Fruit fly (Drosophila melanogaster) whole organism, larva: ENCODE results near the gene Bub1.

ENCODE experiments used
- noc ChIP-seq: fragments of 200-800 bp; sonication (Bioruptor generic); optimal IDR thresholded peaks from 3 replicates; lab custom pipeline; 2019; ENCODE audit warnings: missing biosample characterization, mild to moderate bottlenecking, missing genetic modification characterization, moderate library complexity

The Bub1 gene

dm6 chr2L:5291869-5292642 is 13.4 kb downstream of the Bub1 start:
- TF ChIP-seq noc = no peak

DNA sequence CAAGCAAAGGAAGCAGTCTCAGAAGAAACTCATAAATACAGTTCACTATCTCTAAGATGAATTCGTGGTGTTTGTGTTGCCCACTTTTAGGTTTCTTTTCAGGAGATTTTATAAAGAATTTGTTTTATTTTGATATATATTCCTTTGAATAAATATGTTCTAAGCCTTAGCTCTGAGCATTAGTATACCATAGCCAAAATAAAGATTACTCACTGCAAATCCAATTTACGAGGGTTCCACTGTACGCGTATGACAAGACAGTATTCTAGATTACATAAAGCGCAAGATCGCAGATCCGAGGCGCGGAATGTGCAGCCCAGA is 13.9 kb downstream of the Bub1 start:
- no peak for TF ChIP-seq noc

DNA sequence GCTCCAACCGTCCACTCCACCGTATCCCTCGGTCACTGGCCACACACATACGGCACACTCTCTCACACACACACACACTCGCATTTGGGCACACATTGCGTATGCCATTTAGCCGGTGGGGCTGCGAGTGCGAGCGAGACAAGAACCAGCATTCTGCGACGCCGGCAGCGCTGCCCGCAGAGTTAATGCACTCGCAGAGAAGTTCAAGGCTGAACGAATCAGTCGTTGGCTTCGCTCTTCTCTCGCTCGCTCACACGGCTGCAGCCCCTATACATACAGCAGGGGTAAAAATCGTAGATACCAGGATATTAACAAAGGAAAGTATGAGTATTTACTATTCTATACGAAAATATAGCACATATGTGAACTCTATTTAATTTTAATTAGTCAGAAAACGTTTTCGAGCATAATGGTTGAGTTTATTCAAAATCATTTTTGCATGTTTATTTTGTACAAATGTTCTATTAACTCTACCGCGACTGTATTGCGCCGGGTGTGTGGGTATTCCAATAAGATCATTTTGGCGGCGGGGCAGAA is 14.4 kb downstream of the Bub1 start:
- TF ChIP-seq noc = peak; percentile 44

- no peak for TF ChIP-seq noc
Observed at dm6 chr2L:5294392-5295244, 16.0 kb downstream of the Bub1 start.

DNA sequence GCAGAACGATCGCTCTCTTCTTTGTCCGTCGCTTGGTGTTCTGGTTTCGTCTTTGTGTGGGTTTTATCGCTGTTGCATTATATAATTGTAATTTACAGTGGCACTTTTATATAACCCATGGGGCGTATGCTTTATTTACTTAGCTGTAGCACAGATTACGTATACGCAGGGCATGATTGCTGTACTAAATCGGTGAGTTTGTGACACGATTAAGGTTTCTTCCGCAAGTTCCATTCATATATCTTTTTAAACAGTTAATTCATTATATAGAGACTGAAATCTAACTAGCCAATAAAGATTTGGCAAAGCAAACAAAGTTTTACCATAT is 16.5 kb downstream of the Bub1 start:
- TF ChIP-seq noc = no peak

dm6 chr2L:5296672-5297288 is 18.1 kb downstream of the Bub1 start:
- TF ChIP-seq noc = no peak

DNA sequence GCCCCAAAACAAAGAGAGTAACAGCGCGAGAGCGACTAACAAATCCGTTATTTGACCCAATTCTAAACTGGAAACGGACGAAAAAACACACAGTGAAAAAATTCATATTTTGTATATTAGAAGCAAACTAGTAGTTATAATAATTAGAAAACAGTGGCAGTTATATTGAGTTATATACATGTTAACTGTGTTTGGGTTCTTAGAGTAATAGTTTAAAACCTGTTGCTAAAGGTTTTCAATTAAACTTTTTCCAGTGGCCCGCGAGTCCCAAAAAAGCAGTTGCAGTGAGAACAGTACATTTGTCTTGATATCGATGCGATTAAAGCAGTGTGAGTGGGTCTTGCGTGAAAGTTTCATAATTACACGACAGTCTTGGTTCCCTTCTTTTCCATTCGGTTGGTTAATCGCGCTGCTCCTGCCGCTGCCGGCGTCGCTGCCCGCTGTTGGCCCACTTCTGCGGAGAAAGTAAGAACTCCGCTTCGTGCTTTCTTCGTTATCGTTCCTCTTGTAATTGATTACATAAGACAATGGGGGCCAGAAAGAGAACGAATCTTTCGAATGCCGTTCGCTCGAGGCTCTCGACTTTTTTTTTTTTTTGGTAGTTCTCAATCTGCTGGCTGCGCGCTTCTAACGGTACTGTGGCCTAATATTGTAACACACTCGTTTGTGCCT is 18.8 kb downstream of the Bub1 start:
- no peak for TF ChIP-seq noc

DNA sequence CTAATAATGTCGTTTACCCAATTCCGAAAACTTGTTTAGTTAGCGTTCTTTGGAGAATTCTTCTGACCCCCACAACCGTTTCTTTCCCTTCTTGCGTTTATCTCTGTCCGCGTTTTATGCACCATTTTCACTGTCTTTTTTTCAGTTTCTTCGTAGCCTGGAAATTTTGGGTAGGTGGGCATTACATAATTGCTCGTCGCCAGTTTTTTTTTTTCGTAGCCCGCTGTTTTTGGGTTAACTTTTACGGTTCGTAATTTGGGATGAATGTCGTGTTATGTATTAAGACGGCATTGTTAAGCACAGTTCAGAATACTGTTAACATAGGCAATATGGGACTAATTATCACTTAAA is 19.3 kb downstream of the Bub1 start:
- no peak for TF ChIP-seq noc

DNA sequence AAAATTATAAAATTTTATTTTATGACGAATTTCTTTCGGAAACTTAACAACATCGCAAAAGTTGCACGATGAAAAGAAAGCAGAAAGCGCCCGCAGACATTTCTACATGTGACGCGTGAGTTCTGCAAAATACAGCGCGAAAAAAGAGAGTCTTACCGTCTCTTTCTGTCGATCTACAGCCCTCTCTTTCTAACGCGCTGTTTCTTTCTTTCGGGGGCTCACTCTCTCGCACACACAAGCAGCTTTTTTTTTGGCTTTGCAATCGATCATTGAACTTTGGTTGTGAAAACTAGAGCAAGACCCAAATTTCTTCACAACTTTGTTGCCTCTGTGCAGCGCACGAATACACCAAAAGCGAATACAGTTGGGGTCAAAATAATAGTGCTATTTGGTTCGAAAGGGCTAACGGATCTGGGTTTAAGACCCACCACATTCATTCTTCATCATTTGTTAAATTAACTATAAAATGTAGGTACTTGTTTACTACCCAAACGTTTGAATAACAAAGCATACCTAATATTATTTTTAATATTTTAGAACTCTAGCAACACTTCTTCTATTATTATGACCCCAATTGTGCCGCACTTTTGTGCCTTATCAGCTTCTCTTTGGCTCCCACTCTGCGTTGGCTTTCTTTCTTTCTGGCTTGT is 20.4 kb downstream of the Bub1 start:
- TF ChIP-seq noc = peak; percentile 95

DNA sequence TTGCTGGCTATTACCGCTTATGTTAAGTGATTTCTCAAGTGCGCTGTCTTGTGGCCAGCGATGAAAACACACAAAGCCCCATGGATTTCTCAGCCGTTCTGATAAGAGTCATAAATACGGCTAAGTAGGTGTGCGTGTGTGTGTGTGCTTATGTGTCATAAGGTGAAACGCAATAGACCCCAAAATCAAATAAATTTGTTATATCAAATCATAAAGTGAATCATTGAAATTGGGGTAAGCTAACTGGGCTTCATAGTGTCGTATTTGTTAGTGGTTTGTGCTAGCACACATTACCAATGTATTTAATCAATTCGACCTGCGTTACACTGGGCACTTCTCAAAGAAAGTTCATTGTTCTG is 20.9 kb downstream of the Bub1 start:
- TF ChIP-seq noc = no peak

DNA sequence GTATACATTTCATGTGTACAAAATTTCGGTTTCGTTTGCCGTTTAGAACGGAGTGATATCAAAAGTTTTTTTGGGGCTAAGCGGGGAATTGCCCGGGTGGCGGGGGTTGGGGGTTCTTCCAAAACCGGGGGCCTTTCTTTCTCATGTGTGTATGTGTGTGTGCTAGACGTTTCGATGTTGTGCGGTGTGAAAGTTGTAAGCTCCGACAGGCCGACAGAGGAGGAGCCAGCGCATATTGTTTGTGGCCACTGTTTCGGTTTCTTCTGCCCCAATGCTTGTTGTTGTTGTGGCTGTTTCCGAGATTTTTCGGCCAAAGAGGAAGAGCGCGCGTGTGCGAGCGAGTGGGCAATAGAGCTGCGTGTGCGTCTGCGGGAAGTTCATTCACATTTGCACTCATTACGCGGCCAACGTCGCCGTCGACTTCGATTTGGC is 21.6 kb downstream of the Bub1 start:
- TF ChIP-seq noc = no peak

- TF ChIP-seq noc = no peak
Observed at dm6 chr2L:5300785-5301616, 22.3 kb downstream of the Bub1 start.

- TF ChIP-seq noc = no peak
Observed at dm6 chr2L:5302284-5302683, 23.6 kb downstream of the Bub1 start.

dm6 chr2L:5302692-5303043 is 24.0 kb downstream of the Bub1 start:
- no peak for TF ChIP-seq noc

dm6 chr2L:5303044-5303904 is 24.6 kb downstream of the Bub1 start:
- no peak for TF ChIP-seq noc
